Worm (Caenorhabditis elegans) whole organism, midembryonic: ENCODE data around the gene C30B5.6.

Experiments
- flt-1 ChIP-seq: fragments of 200-800 bp; sonication (Bioruptor generic); IDR thresholded peaks from 2 replicates; pipeline ENCODE4 v1.3.6; 2022; ENCODE audit warnings: missing genetic modification characterization, missing compliant biosample characterization
- ref-1 ChIP-seq: fragments of 200-800 bp; sonication (Bioruptor generic); conservative IDR thresholded peaks from 2 replicates; pipeline ENCODE4 v1.3.6; 2022; ENCODE audit warnings: missing genetic modification reagents, missing genetic modification characterization, missing compliant biosample characterization
- tab-1 ChIP-seq: fragments of 200-800 bp; sonication (Bioruptor generic); IDR thresholded peaks from 2 replicates; pipeline ENCODE4 v1.3.6; 2022; ENCODE audit warnings: missing genetic modification characterization, missing compliant biosample characterization
- ztf-29 ChIP-seq: fragments of 200-800 bp; sonication (Bioruptor generic); IDR thresholded peaks from 2 replicates; pipeline ENCODE4 v1.3.6; 2022; ENCODE audit warnings: missing genetic modification reagents, missing genetic modification characterization, missing compliant biosample characterization

ce11 chrII:6175027-6175426 lies 47.4 kb downstream of the C30B5.6 start:
- no peak for TF ChIP-seq tab-1 (GFP tag; lab: Robert Waterston, UW)
- no peak for TF ChIP-seq ztf-29 (GFP tag; lab: Robert Waterston, UW)
- TF ChIP-seq flt-1 (GFP tag; lab: Robert Waterston, UW), result no peak
- no peak for TF ChIP-seq ref-1
